Fruit fly (Drosophila melanogaster) whole organism, embryonic: ENCODE data around the gene wit.

Experiments used
- Asciz ChIP-seq: fragments of 200-800 bp; sonication (Bioruptor generic); optimal IDR thresholded peaks from 2 replicates; lab custom pipeline; 2017; ENCODE audit warnings: missing biosample characterization, mild to moderate bottlenecking, missing genetic modification characterization, missing genetic modification reagents
- CG10959 ChIP-seq: fragments of 200-800 bp; sonication (Bioruptor generic); IDR thresholded peaks from 2 replicates; pipeline ENCODE4 v1.3.6; 2022; ENCODE audit warnings: missing biosample characterization, missing genetic modification characterization
- CG11247 ChIP-seq: fragments of 200-800 bp; sonication (Bioruptor generic); IDR thresholded peaks from 2 replicates; pipeline ENCODE4 v1.3.6; 2022; ENCODE audit warnings: missing biosample characterization, missing genetic modification characterization
- CG11504 ChIP-seq: fragments of 200-800 bp; sonication (Bioruptor generic); optimal IDR thresholded peaks from 3 replicates; lab custom pipeline; 2019; ENCODE audit warnings: missing biosample characterization, mild to moderate bottlenecking, missing genetic modification characterization, moderate library complexity
- CG12942 ChIP-seq: fragments of 200-800 bp; sonication (Bioruptor generic); optimal IDR thresholded peaks from 3 replicates; lab custom pipeline; 2016; ENCODE audit warnings: missing biosample characterization, missing genetic modification characterization
- CG13424 ChIP-seq: fragments of 200-800 bp; sonication (Bioruptor generic); optimal IDR thresholded peaks from 2 replicates; lab custom pipeline; 2019; ENCODE audit warnings: missing biosample characterization, mild to moderate bottlenecking, missing genetic modification characterization, moderate library complexity
- CG14441 ChIP-seq: fragments of 200-800 bp; sonication (Bioruptor generic); IDR thresholded peaks from 2 replicates; pipeline ENCODE4 v1.3.6; 2022; ENCODE audit warnings: missing biosample characterization, missing genetic modification characterization
- CG14667 ChIP-seq: fragments of 200-800 bp; sonication (Bioruptor generic); IDR thresholded peaks from 2 replicates; pipeline ENCODE4 v1.3.6; 2022; ENCODE audit warnings: missing biosample characterization, missing genetic modification characterization
- CG15269 ChIP-seq: fragments of 200-800 bp; sonication (Bioruptor generic); optimal IDR thresholded peaks from 2 replicates; lab custom pipeline; 2018; ENCODE audit warnings: missing biosample characterization, mild to moderate bottlenecking, missing genetic modification characterization, moderate library complexity
- CG15514 ChIP-seq: fragments of 200-800 bp; sonication (Bioruptor generic); optimal IDR thresholded peaks from 3 replicates; lab custom pipeline; 2017; ENCODE audit warnings: missing biosample characterization, missing genetic modification characterization, mild to moderate bottlenecking, moderate library complexity, missing genetic modification reagents
- CG16863 ChIP-seq: fragments of 200-800 bp; sonication (Bioruptor generic); optimal IDR thresholded peaks from 3 replicates; lab custom pipeline; 2016; ENCODE audit warnings: missing biosample characterization, missing genetic modification characterization
- CG18599 ChIP-seq: fragments of 200-800 bp; sonication (Bioruptor generic); optimal IDR thresholded peaks from 3 replicates; lab custom pipeline; 2017; ENCODE audit warnings: missing biosample characterization, missing genetic modification characterization, mild to moderate bottlenecking, moderate library complexity, missing genetic modification reagents
- CG2116 ChIP-seq: fragments of 200-800 bp; sonication (Bioruptor generic); optimal IDR thresholded peaks from 3 replicates; lab custom pipeline; 2018; ENCODE audit warnings: missing biosample characterization, mild to moderate bottlenecking, missing genetic modification characterization
- CG3163 ChIP-seq: fragments of 200-800 bp; sonication (Bioruptor generic); optimal IDR thresholded peaks from 3 replicates; lab custom pipeline; 2016; ENCODE audit warnings: missing biosample characterization, missing genetic modification characterization
- CG32767 ChIP-seq: fragments of 200-800 bp; sonication (Bioruptor generic); IDR thresholded peaks from 2 replicates; pipeline ENCODE4 v1.3.6; 2022; ENCODE audit warnings: missing biosample characterization, missing genetic modification characterization
- CG6254 ChIP-seq: fragments of 200-800 bp; sonication (Bioruptor generic); optimal IDR thresholded peaks from 3 replicates; lab custom pipeline; 2017; ENCODE audit warnings: mild to moderate bottlenecking, missing biosample characterization, missing genetic modification reagents, missing genetic modification characterization
- CG7963 ChIP-seq: fragments of 200-800 bp; sonication (Bioruptor generic); IDR thresholded peaks from 3 replicates; pipeline ENCODE4 v1.3.6; 2022; ENCODE audit warnings: missing biosample characterization, missing genetic modification characterization; ENCODE audit not compliant: partially characterized antibody
- CG8290 ChIP-seq, 3 experiments: fragments of 200-800 bp; sonication (Bioruptor generic); optimal IDR thresholded peaks; 2 replicates each; lab custom pipeline; 2016 to 2019; ENCODE audit warnings: missing biosample characterization in 3 of 3, missing genetic modification characterization in 3 of 3, mild to moderate bottlenecking in 2 of 3, moderate library complexity in 1 of 3
- Dek ChIP-seq: fragments of 200-800 bp; sonication (Bioruptor generic); optimal IDR thresholded peaks from 3 replicates; lab custom pipeline; 2019; ENCODE audit warnings: missing biosample characterization, mild to moderate bottlenecking, missing genetic modification characterization, moderate library complexity
- HLH54F ChIP-seq: fragments of 200-800 bp; sonication (Bioruptor generic); optimal IDR thresholded peaks from 3 replicates; lab custom pipeline; 2016; ENCODE audit warnings: missing biosample characterization, missing genetic modification characterization
- Kr ChIP-seq: fragments of 200-800 bp; sonication (Bioruptor generic); optimal IDR thresholded peaks from 2 replicates; lab custom pipeline; 2017; ENCODE audit warnings: missing biosample characterization, mild to moderate bottlenecking, missing genetic modification characterization
- Neu2 ChIP-seq: fragments of 200-800 bp; sonication (Bioruptor generic); optimal IDR thresholded peaks from 3 replicates; lab custom pipeline; 2016; ENCODE audit warnings: missing biosample characterization, missing genetic modification characterization, borderline replicate concordance
- Oaz ChIP-seq: fragments of 200-800 bp; sonication (Bioruptor generic); IDR thresholded peaks from 2 replicates; pipeline ENCODE4 v1.3.6; 2022; ENCODE audit warnings: missing biosample characterization, missing genetic modification characterization
- Oli ChIP-seq: fragments of 200-800 bp; sonication (Bioruptor generic); optimal IDR thresholded peaks from 2 replicates; lab custom pipeline; 2018; ENCODE audit warnings: missing biosample characterization, mild to moderate bottlenecking, missing genetic modification characterization, moderate library complexity
- Ptx1 ChIP-seq: fragments of 200-800 bp; sonication (Bioruptor generic); IDR thresholded peaks from 2 replicates; pipeline ENCODE4 v1.3.6; 2022; ENCODE audit warnings: missing biosample characterization, missing genetic modification characterization
- Vsx1 ChIP-seq: fragments of 200-800 bp; sonication (Bioruptor generic); optimal IDR thresholded peaks from 2 replicates; lab custom pipeline; 2017; ENCODE audit warnings: missing biosample characterization, mild to moderate bottlenecking, missing genetic modification characterization, missing genetic modification reagents
- az2 ChIP-seq: fragments of 200-800 bp; sonication (Bioruptor generic); optimal IDR thresholded peaks from 3 replicates; lab custom pipeline; 2016; ENCODE audit warnings: missing biosample characterization, missing genetic modification characterization
- bcd ChIP-seq: fragments of 200-800 bp; sonication (Bioruptor generic); optimal IDR thresholded peaks from 2 replicates; lab custom pipeline; 2017; ENCODE audit warnings: missing biosample characterization, mild to moderate bottlenecking, missing genetic modification characterization
- chm ChIP-seq: fragments of 200-800 bp; sonication (Bioruptor generic); IDR thresholded peaks from 2 replicates; pipeline ENCODE4 v1.3.6; 2022; ENCODE audit warnings: missing biosample characterization, missing genetic modification characterization
- gfzf ChIP-seq: fragments of 200-800 bp; sonication (Bioruptor generic); optimal IDR thresholded peaks from 2 replicates; lab custom pipeline; 2016; ENCODE audit warnings: missing biosample characterization, mild to moderate bottlenecking, missing genetic modification characterization, moderate library complexity
- gsb ChIP-seq: fragments of 200-800 bp; sonication (Bioruptor generic); IDR thresholded peaks from 2 replicates; pipeline ENCODE4 v1.3.6; 2022; ENCODE audit warnings: missing biosample characterization, missing genetic modification characterization
- ind ChIP-seq: fragments of 200-800 bp; sonication (Bioruptor generic); optimal IDR thresholded peaks from 3 replicates; lab custom pipeline; 2016; ENCODE audit warnings: missing biosample characterization, missing genetic modification characterization
- p53 ChIP-seq: fragments of 200-800 bp; sonication (Bioruptor generic); optimal IDR thresholded peaks from 2 replicates; lab custom pipeline; 2016; ENCODE audit warnings: missing biosample characterization, missing genetic modification characterization
- pan ChIP-seq, 4 experiments: fragments of >200 bp in 3 of 4; fragments of 200-800 bp in 1 of 4; sonication (Bioruptor generic) in 1 of 4; optimal IDR thresholded peaks in 3 of 4; IDR thresholded peaks in 1 of 4; 2 replicates each; pipeline versions ENCODE4 v1.3.6 to Lab custom; 2017 to 2022; ENCODE audit warnings: missing biosample characterization in 2 of 4, missing genetic modification characterization in 2 of 4, mixed read lengths in 1 of 4
- peb ChIP-seq: fragments of 200-800 bp; sonication (Bioruptor generic); IDR thresholded peaks from 2 replicates; pipeline ENCODE4 v1.3.6; 2022; ENCODE audit warnings: missing biosample characterization, missing genetic modification characterization
- prd ChIP-seq, 3 experiments: fragments of >200 bp in 2 of 3; fragments of 200-800 bp in 1 of 3; sonication (Bioruptor generic) in 1 of 3; optimal IDR thresholded peaks in 2 of 3; IDR thresholded peaks in 1 of 3; 2 replicates in 2 of 3; 3 replicates in 1 of 3; pipeline versions ENCODE4 v1.3.6 to Lab custom; 2017 to 2022; ENCODE audit warnings: missing biosample characterization in 1 of 3, missing genetic modification characterization in 1 of 3
- row ChIP-seq: fragments of 200-800 bp; sonication (Bioruptor generic); IDR thresholded peaks from 3 replicates; pipeline ENCODE4 v1.3.6; 2022; ENCODE audit warnings: missing biosample characterization, missing genetic modification characterization
- scrt ChIP-seq: fragments of 200-800 bp; sonication (Bioruptor generic); optimal IDR thresholded peaks from 2 replicates; lab custom pipeline; 2018; ENCODE audit warnings: missing biosample characterization, mild to moderate bottlenecking, missing genetic modification characterization, moderate library complexity
- sd ChIP-seq: fragments of 200-800 bp; sonication (Bioruptor generic); optimal IDR thresholded peaks from 3 replicates; lab custom pipeline; 2018; ENCODE audit warnings: missing biosample characterization, mild to moderate bottlenecking, missing genetic modification characterization, moderate library complexity
- sna ChIP-seq: fragments of 200-800 bp; sonication (Bioruptor generic); IDR thresholded peaks from 2 replicates; pipeline ENCODE4 v1.3.6; 2022; ENCODE audit warnings: missing biosample characterization, missing genetic modification characterization; ENCODE audit not compliant: partially characterized antibody
- tx ChIP-seq: fragments of 200-800 bp; sonication (Bioruptor generic); optimal IDR thresholded peaks from 2 replicates; lab custom pipeline; 2016; ENCODE audit warnings: missing biosample characterization, missing genetic modification characterization
- unpg ChIP-seq: fragments of 200-800 bp; sonication (Bioruptor generic); optimal IDR thresholded peaks from 3 replicates; lab custom pipeline; 2018; ENCODE audit warnings: missing biosample characterization, mild to moderate bottlenecking, missing genetic modification characterization, moderate library complexity
- vnd ChIP-seq: fragments of 200-800 bp; sonication (Bioruptor generic); IDR thresholded peaks from 3 replicates; pipeline ENCODE4 v1.3.6; 2022; ENCODE audit warnings: missing biosample characterization, missing genetic modification characterization; ENCODE audit not compliant: partially characterized antibody

wit gene

dm6 chr3L:4044497-4044896, 27.0 kb downstream of the wit start (continued):
- peak; percentile 41 for TF ChIP-seq CG14441 (GFP tag; lab: Robert Waterston, UW)
- TF ChIP-seq CG3163 (GFP tag; lab: Kevin White, UChicago) = no peak
- TF ChIP-seq bcd (GFP tag; lab: Kevin White, UChicago) = no peak
- TF ChIP-seq ind (GFP tag; lab: Kevin White, UChicago) = no peak
- no peak for TF ChIP-seq CG7963 (GFP tag; lab: Robert Waterston, UW)
- no peak for TF ChIP-seq CG12942 (GFP tag; lab: Kevin White, UChicago)
- TF ChIP-seq CG11504 (tag; lab: Kevin White, UChicago) = peak; percentile 52
- peak; percentile 32 for TF ChIP-seq Oli (tag; lab: Kevin White, UChicago)
- no peak for TF ChIP-seq CG18599 (GFP tag; lab: Kevin White, UChicago)
- TF ChIP-seq chm (GFP tag; lab: Robert Waterston, UW) = no peak
- no peak for TF ChIP-seq Neu2
- TF ChIP-seq HLH54F (GFP tag; lab: Kevin White, UChicago) = no peak
- TF ChIP-seq tx (GFP tag; lab: Kevin White, UChicago) = no peak
- no peak for TF ChIP-seq Dek (tag; lab: Kevin White, UChicago)
- no peak for TF ChIP-seq scrt (GFP tag; lab: Kevin White, UChicago)
- TF ChIP-seq gfzf (GFP tag; lab: Kevin White, UChicago) = no peak
- TF ChIP-seq Oaz (GFP tag; lab: Robert Waterston, UW) = no peak
- TF ChIP-seq sd (tag; lab: Kevin White, UChicago) = peak; percentile 55
- TF ChIP-seq Kr (GFP tag; lab: Kevin White, UChicago) = no peak
- TF ChIP-seq prd (optimal IDR thresholded peaks at IDR 0.05; lab: Kevin White, UChicago) = no peak
- TF ChIP-seq prd (GFP tag; IDR thresholded peaks at IDR 0.05; lab: Robert Waterston, UW) = peak; percentile 10; the same call in 1 of the 3 replicates
- TF ChIP-seq CG11247 (GFP tag; lab: Robert Waterston, UW) = no peak
- TF ChIP-seq CG6254 = no peak
- no peak for TF ChIP-seq az2 (GFP tag; lab: Kevin White, UChicago)
- peak; percentile 7 for TF ChIP-seq CG13424
- TF ChIP-seq CG15514 (GFP tag; lab: Kevin White, UChicago) = no peak
- no peak for TF ChIP-seq CG2116 (GFP tag; lab: Kevin White, UChicago)
- peak; percentile 16 for TF ChIP-seq Asciz (GFP tag; lab: Kevin White, UChicago)
- TF ChIP-seq CG15269 (tag; lab: Kevin White, UChicago) = peak; percentile 29
- no peak for TF ChIP-seq sna (GFP tag; lab: Robert Waterston, UW)
- no peak for TF ChIP-seq CG8290 (GFP tag; optimal IDR thresholded peaks at IDR 0.05; lab: Kevin White, UChicago)
- no peak for TF ChIP-seq CG8290 (tag; optimal IDR thresholded peaks at IDR 0.05; lab: Kevin White, UChicago)
- TF ChIP-seq CG10959 = no peak
- no peak for TF ChIP-seq CG32767 (GFP tag; lab: Robert Waterston, UW)
- TF ChIP-seq vnd (GFP tag; lab: Robert Waterston, UW) = no peak
- no peak for TF ChIP-seq gsb (GFP tag; lab: Robert Waterston, UW)
- TF ChIP-seq peb (GFP tag; lab: Robert Waterston, UW) = no peak
- TF ChIP-seq CG16863 = no peak
- TF ChIP-seq Ptx1 (GFP tag; lab: Robert Waterston, UW) = peak; percentile 36; the same call in 1 of the 2 replicates
- TF ChIP-seq pan (optimal IDR thresholded peaks at IDR 0.05; lab: Kevin White, UChicago) = no peak
- peak in 1 of 2 experiments; percentile 55 for TF ChIP-seq pan (GFP tag; optimal IDR thresholded peaks at IDR 0.05 in 1 of 2, IDR thresholded peaks at IDR 0.05 in 1 of 2)
- TF ChIP-seq CG14667 (GFP tag; lab: Robert Waterston, UW) = no peak
- TF ChIP-seq row = 0 out of 3 replicates have a peak, but pooled peaks have one; percentile 9
- no peak for TF ChIP-seq p53 (GFP tag; lab: Kevin White, UChicago)
- no peak for TF ChIP-seq Vsx1 (GFP tag; lab: Kevin White, UChicago)
- TF ChIP-seq unpg (GFP tag; lab: Kevin White, UChicago) = peak; percentile 29
- TF ChIP-seq, all 482 proteins: peak for 32
